Worm (Caenorhabditis elegans): ENCODE results near the gene rap-1.

The rap-1 gene

DNA sequence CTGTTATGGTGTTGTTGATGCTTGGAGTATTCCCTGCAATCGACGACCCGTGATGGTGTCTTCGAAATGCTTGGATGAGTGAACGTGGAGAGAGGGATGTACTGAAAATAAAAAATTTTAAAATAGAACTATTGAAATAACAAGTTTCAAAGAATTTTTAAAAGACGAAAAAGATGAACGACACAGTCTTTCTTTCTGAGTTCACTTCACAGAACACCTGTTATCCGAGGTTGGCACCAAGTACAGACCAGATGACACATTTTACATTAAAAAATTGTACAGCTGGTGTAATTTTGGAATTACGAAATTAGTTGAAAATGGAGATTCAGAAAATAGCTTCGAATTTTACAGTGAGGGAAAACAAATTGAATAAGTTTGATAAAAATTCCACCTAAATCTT, at the start of gene rap-1:
rap-1 (minus strand) TSS at position 101 of the 400 bp plus-strand sequence.
- no peak for TF ChIP-seq efl-1 (optimal IDR thresholded peaks at IDR 0.05)
- peak in 1 of 2 experiments; percentile 74 for TF ChIP-seq efl-1 (GFP tag; optimal IDR thresholded peaks at IDR 0.05 in 1 of 2)
- TF ChIP-seq nhr-84 (tag; optimal IDR thresholded peaks at IDR 0.05), result no peak

DNA sequence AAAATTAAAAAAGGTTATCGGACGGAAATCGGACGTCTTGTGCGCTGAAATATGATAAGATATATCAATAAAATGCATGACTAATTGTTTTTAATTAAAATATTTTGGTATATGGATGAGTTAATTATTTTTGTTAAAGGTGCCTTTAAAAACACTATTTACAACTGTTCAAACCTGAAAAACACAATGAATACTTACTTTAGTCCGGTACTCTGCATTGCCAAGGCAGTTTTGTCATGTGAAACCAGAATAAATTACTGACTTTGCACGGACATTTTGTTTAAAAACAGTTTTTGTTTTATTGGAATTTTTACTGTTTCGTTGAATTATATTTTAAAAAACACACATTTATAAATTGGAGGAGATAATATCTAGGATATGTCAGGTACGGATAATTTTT, 49.3 kb upstream of the rap-1 start, which contains the start of gene suex-2:
suex-2 (plus strand) TSS at position 301 of the 400 bp plus-strand sequence.
- TF ChIP-seq efl-1 (optimal IDR thresholded peaks at IDR 0.05) (no peak), efl-1 (GFP tag; optimal IDR thresholded peaks at IDR 0.05 in 1 of 2) (peak in 1 of 2 experiments; percentile 63), F16B12.6 (tag; optimal IDR thresholded peaks at IDR 0.05) (no peak), lin-35 (GFP tag; optimal IDR thresholded peaks at IDR 0.05) (no peak), C34B4.2 (tag; optimal IDR thresholded peaks at IDR 0.05) (no peak), pax-3 (tag; optimal IDR thresholded peaks at IDR 0.05) (no peak)

- TF ChIP-seq ztf-11 (tag; optimal IDR thresholded peaks at IDR 0.05) (no peak), tbx-2 (tag; optimal IDR thresholded peaks at IDR 0.05) (no peak), unc-30 (tag; optimal IDR thresholded peaks at IDR 0.05) (no peak), ceh-90 (tag; optimal IDR thresholded peaks at IDR 0.05) (no peak), pag-3 (tag; optimal IDR thresholded peaks at IDR 0.05; ENCODE audit: borderline replicate concordance, insufficient read depth) (no peak), tlp-1 (tag; optimal IDR thresholded peaks at IDR 0.05) (no peak), efl-3 (GFP tag; optimal IDR thresholded peaks at IDR 0.05) (no peak), nhr-76 (tag; optimal IDR thresholded peaks at IDR 0.05) (no peak), elt-2 (tag; optimal IDR thresholded peaks at IDR 0.05) (no peak), sptf-1 (tag; optimal IDR thresholded peaks at IDR 0.05) (no peak), nhr-84 (tag; optimal IDR thresholded peaks at IDR 0.05) (no peak), xbp-1 (tag; optimal IDR thresholded peaks at IDR 0.05) (no peak), fos-1 (tag; optimal IDR thresholded peaks at IDR 0.05) (no peak), lir-3 (tag; optimal IDR thresholded peaks at IDR 0.05; ENCODE audit: poor library complexity) (no peak), hpl-2 (GFP tag; optimal IDR thresholded peaks at IDR 0.05) (no peak), lsy-2 (tag; optimal IDR thresholded peaks at IDR 0.05) (no peak), blmp-1 (tag; optimal IDR thresholded peaks at IDR 0.05) (no peak), fkh-4 (tag; optimal IDR thresholded peaks at IDR 0.05; ENCODE audit: borderline replicate concordance) (no peak), vab-15 (tag; optimal IDR thresholded peaks at IDR 0.05) (no peak), rnt-1 (tag; optimal IDR thresholded peaks at IDR 0.05) (no peak)
These were observed 47.2 kb upstream of the rap-1 start, which contains the start of gene C53B4.2 for ce11 chrIV:8965883-8966282. Gene C53B4.2 (plus strand): TSS chrIV:8966183.

DNA sequence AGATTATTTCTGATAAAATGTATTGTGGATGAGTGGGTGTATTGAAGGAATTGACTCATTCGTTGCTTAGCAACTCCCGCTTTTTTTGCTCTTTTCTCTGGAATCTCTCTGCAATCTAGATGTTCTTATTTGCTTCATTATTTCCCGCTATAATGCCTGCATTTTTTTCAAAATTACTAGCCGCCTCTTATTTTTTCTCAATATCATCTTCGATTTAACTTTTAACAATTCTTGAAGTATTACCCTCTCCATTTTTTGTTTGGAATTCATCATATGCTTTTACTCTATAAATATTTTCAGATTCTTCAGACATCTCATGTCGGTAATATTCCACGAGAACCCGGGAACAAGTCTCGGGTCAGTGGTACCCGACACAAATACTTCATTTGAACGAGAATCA, 37.5 kb upstream of the rap-1 start, which contains the start of gene tpra-1:
tpra-1 (plus strand) TSS at position 301 of the 400 bp plus-strand sequence.
- TF ChIP-seq unc-30 (tag; optimal IDR thresholded peaks at IDR 0.05) (no peak), egl-13 (tag; optimal IDR thresholded peaks at IDR 0.05) (no peak), mef-2 (tag; optimal IDR thresholded peaks at IDR 0.05) (no peak), ceh-88 (GFP tag; IDR thresholded peaks at IDR 0.05) (no peak), alr-1 (tag; optimal IDR thresholded peaks at IDR 0.05; ENCODE audit: borderline replicate concordance) (no peak), lin-13 (GFP tag; optimal IDR thresholded peaks at IDR 0.05) (no peak), lsy-2 (tag; optimal IDR thresholded peaks at IDR 0.05) (no peak), lin-35 (GFP tag; optimal IDR thresholded peaks at IDR 0.05) (no peak), aha-1 (tag; optimal IDR thresholded peaks at IDR 0.05) (no peak), nhr-20 (tag; optimal IDR thresholded peaks at IDR 0.05) (no peak), isw-1 (GFP tag; IDR thresholded peaks at IDR 0.05) (no peak), hpl-2 (GFP tag; optimal IDR thresholded peaks at IDR 0.05) (no peak), nhr-85 (tag) (no peak), unc-62 (GFP tag; optimal IDR thresholded peaks at IDR 0.05) (no peak), swsn-7 (tag; optimal IDR thresholded peaks at IDR 0.05) (no peak), pax-3 (tag; optimal IDR thresholded peaks at IDR 0.05) (no peak)

Data from whole organism, L1 larva.